Worm (Caenorhabditis elegans) whole organism, midembryonic: Measurements from ENCODE around the gene clec-190.

Experiments
- T22C8.4 ChIP-seq: fragments of 200-800 bp; sonication (Bioruptor generic); IDR thresholded peaks from 2 replicates; pipeline ENCODE4 v1.3.6; 2022; ENCODE audit warnings: missing genetic modification characterization, missing compliant biosample characterization
- cog-1 ChIP-seq: sonication (generic microtip); optimal IDR thresholded peaks from 2 replicates; lab custom pipeline; 2016; ENCODE audit warnings: missing genetic modification characterization, missing compliant biosample characterization
- flt-1 ChIP-seq: fragments of 200-800 bp; sonication (Bioruptor generic); IDR thresholded peaks from 2 replicates; pipeline ENCODE4 v1.3.6; 2022; ENCODE audit warnings: missing genetic modification characterization, missing compliant biosample characterization
- klf-2 ChIP-seq: fragments of 200-800 bp; sonication (Bioruptor generic); conservative IDR thresholded peaks from 2 replicates; pipeline ENCODE4 v1.3.6; 2022; ENCODE audit warnings: missing genetic modification reagents, missing genetic modification characterization, missing compliant biosample characterization
- med-1 ChIP-seq: sonication (generic microtip); optimal IDR thresholded peaks from 2 replicates; lab custom pipeline; 2017; ENCODE audit warnings: missing genetic modification characterization, mild to moderate bottlenecking, missing compliant biosample characterization, antibody characterized with exemption, missing genetic modification reagents; ENCODE audit not compliant: insufficient read depth
- ref-1 ChIP-seq: fragments of 200-800 bp; sonication (Bioruptor generic); conservative IDR thresholded peaks from 2 replicates; pipeline ENCODE4 v1.3.6; 2022; ENCODE audit warnings: missing genetic modification reagents, missing genetic modification characterization, missing compliant biosample characterization
- tab-1 ChIP-seq: fragments of 200-800 bp; sonication (Bioruptor generic); IDR thresholded peaks from 2 replicates; pipeline ENCODE4 v1.3.6; 2022; ENCODE audit warnings: missing genetic modification characterization, missing compliant biosample characterization
- ztf-23 ChIP-seq: fragments of 200-800 bp; sonication (Bioruptor generic); IDR thresholded peaks from 2 replicates; pipeline ENCODE4 v1.3.6; 2022; ENCODE audit warnings: missing genetic modification reagents, missing genetic modification characterization, missing compliant biosample characterization
- ztf-29 ChIP-seq: fragments of 200-800 bp; sonication (Bioruptor generic); IDR thresholded peaks from 2 replicates; pipeline ENCODE4 v1.3.6; 2022; ENCODE audit warnings: missing genetic modification reagents, missing genetic modification characterization, missing compliant biosample characterization

DNA sequence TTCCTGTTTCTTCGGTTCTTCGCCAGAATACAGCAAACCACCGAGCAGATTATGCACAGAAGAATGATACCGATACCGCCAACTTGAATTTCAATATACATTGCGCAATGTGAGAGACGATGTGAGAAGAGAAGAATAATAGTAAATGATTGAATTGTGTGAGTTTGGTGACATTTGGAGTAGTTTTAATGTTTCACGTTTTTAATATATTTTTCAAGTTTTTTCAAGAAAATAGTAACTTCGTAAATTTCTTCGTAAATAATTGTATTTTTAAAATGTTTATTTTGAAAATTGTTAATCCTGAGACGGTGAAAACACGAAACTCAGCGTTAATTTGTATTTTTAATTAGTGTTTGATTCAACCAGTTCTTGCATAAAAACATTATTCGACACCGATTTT is 12.8 kb downstream of the clec-190 start, which contains the start of gene M199.134:
- TF ChIP-seq med-1 (GFP tag; lab: Kevin White, UChicago) (no peak), flt-1 (GFP tag; lab: Robert Waterston, UW) (no peak), tab-1 (GFP tag; lab: Robert Waterston, UW) (no peak), cog-1 (tag; lab: Kevin White, UChicago) (no peak), ztf-29 (no peak), ref-1 (GFP tag; lab: Robert Waterston, UW) (no peak), klf-2 (GFP tag; lab: Robert Waterston, UW) (no peak), ztf-23 (GFP tag; lab: Robert Waterston, UW) (no peak), T22C8.4 (GFP tag; lab: Robert Waterston, UW) (no peak)
